Worm (Caenorhabditis elegans) whole organism, L1 larva: ENCODE results near the gene cutl-28.
A peak's percentile ranks its signal among the peaks of the same experiment; 100 is the strongest.

ENCODE experiments used
- C04F5.9 ChIP-seq: sonication (generic microtip); optimal IDR thresholded peaks from 2 replicates; lab custom pipeline; 2016; ENCODE audit warnings: missing genetic modification characterization, missing compliant biosample characterization
- F16B12.6 ChIP-seq: fragments of 150-350 bp; optimal IDR thresholded peaks from 2 replicates; lab custom pipeline; 2014; ENCODE audit warnings: missing biosample characterization, missing genetic modification characterization
- alr-1 ChIP-seq: fragments of 200-800 bp; sonication (Bioruptor generic); optimal IDR thresholded peaks from 2 replicates; lab custom pipeline; 2018; ENCODE audit warnings: borderline replicate concordance, mild to moderate bottlenecking, missing genetic modification characterization, missing compliant biosample characterization
- aly-2 ChIP-seq: fragments of 150-350 bp; optimal IDR thresholded peaks from 2 replicates; lab custom pipeline; 2014; ENCODE audit warnings: missing biosample characterization, missing genetic modification characterization
- ama-1 ChIP-seq: fragments of 150-350 bp; optimal IDR thresholded peaks from 2 replicates; lab custom pipeline; 2014
- ceh-8 ChIP-seq: fragments of 200-800 bp; sonication (Bioruptor generic); optimal IDR thresholded peaks from 2 replicates; lab custom pipeline; 2018; ENCODE audit warnings: mild to moderate bottlenecking, missing genetic modification characterization, moderate library complexity, missing compliant biosample characterization
- ceh-90 ChIP-seq: sonication (generic microtip); optimal IDR thresholded peaks from 2 replicates; lab custom pipeline; 2016; ENCODE audit warnings: missing genetic modification characterization, missing compliant biosample characterization
- efl-1 ChIP-seq, 4 experiments: fragments of 150-350 bp; optimal IDR thresholded peaks in 3 of 4; peaks in 1 of 4; 1 replicate in 1 of 4; 2 replicates in 3 of 4; lab custom pipeline; 2014; ENCODE audit warnings: missing biosample characterization in 2 of 4, missing genetic modification characterization in 2 of 4, missing genetic modification reagents in 2 of 4
- efl-3 ChIP-seq: fragments of 200-800 bp; sonication (Bioruptor generic); optimal IDR thresholded peaks from 2 replicates; lab custom pipeline; 2018; ENCODE audit warnings: mild to moderate bottlenecking, missing genetic modification characterization, missing compliant biosample characterization
- egl-13 ChIP-seq: sonication (generic microtip); optimal IDR thresholded peaks from 2 replicates; lab custom pipeline; 2016; ENCODE audit warnings: missing genotype, missing genetic modification reagents, missing genetic modification characterization, missing compliant biosample characterization
- ets-5 ChIP-seq: fragments of 200-800 bp; sonication (Bioruptor generic); IDR thresholded peaks from 2 replicates; pipeline ENCODE4 v1.3.6; 2022; ENCODE audit warnings: missing genetic modification characterization, missing compliant biosample characterization
- fkh-10 ChIP-seq: sonication (generic microtip); optimal IDR thresholded peaks from 2 replicates; lab custom pipeline; 2017; ENCODE audit warnings: missing biosample characterization, missing genetic modification reagents, missing genetic modification characterization
- hlh-17 ChIP-seq: fragments of 200-800 bp; sonication (Bioruptor generic); optimal IDR thresholded peaks from 2 replicates; lab custom pipeline; 2018; ENCODE audit warnings: missing genetic modification characterization, mild to moderate bottlenecking, missing compliant biosample characterization, moderate library complexity, borderline replicate concordance
- hlh-4 ChIP-seq: sonication (generic microtip); optimal IDR thresholded peaks from 2 replicates; lab custom pipeline; 2016; ENCODE audit warnings: mild to moderate bottlenecking, missing genetic modification characterization, missing compliant biosample characterization
- hpl-2 ChIP-seq: fragments of 150-350 bp; optimal IDR thresholded peaks from 2 replicates; lab custom pipeline; 2014; ENCODE audit warnings: missing biosample characterization, missing genetic modification reagents, missing genetic modification characterization
- isw-1 ChIP-seq: fragments of 200-800 bp; sonication (Bioruptor generic); IDR thresholded peaks from 2 replicates; pipeline ENCODE4 v1.3.6; 2022; ENCODE audit warnings: missing genetic modification characterization, missing compliant biosample characterization
- lin-14 ChIP-seq: fragments of 200-800 bp; sonication (Bioruptor generic); optimal IDR thresholded peaks from 2 replicates; lab custom pipeline; 2018; ENCODE audit warnings: mild to moderate bottlenecking, missing genetic modification characterization, moderate library complexity, missing compliant biosample characterization
- mdl-1 ChIP-seq, 2 experiments: fragments of 150-350 bp; optimal IDR thresholded peaks; 2 replicates each; lab custom pipeline; 2014 to 2017; ENCODE audit warnings: missing biosample characterization in 2 of 2, missing genetic modification characterization in 2 of 2, inconsistent platforms in 1 of 2
- nhr-12 ChIP-seq: sonication (generic microtip); optimal IDR thresholded peaks from 2 replicates; lab custom pipeline; 2017; ENCODE audit warnings: missing biosample characterization, missing genetic modification characterization
- nhr-19 ChIP-seq: fragments of 200-800 bp; sonication (Bioruptor generic); conservative IDR thresholded peaks from 2 replicates; pipeline ENCODE4 v1.3.6; 2022; ENCODE audit warnings: missing genetic modification characterization, missing compliant biosample characterization
- nhr-20 ChIP-seq: sonication (generic microtip); optimal IDR thresholded peaks from 2 replicates; lab custom pipeline; 2016; ENCODE audit warnings: mild to moderate bottlenecking, missing genetic modification characterization, missing compliant biosample characterization
- nhr-76 ChIP-seq: sonication (generic microtip); optimal IDR thresholded peaks from 2 replicates; lab custom pipeline; 2017; ENCODE audit warnings: missing biosample characterization, missing genetic modification characterization
- nhr-84 ChIP-seq: sonication (generic microtip); optimal IDR thresholded peaks from 2 replicates; lab custom pipeline; 2017; ENCODE audit warnings: missing biosample characterization, missing genetic modification characterization
- pax-3 ChIP-seq: fragments of 200-800 bp; sonication (Bioruptor generic); optimal IDR thresholded peaks from 2 replicates; lab custom pipeline; 2018; ENCODE audit warnings: mild to moderate bottlenecking, missing genetic modification characterization, moderate library complexity, missing compliant biosample characterization
- pqm-1 ChIP-seq: sonication (generic microtip); optimal IDR thresholded peaks from 3 replicates; lab custom pipeline; 2017; ENCODE audit warnings: missing biosample characterization, missing genetic modification characterization
- skn-1 ChIP-seq: fragments of 150-350 bp; optimal IDR thresholded peaks from 2 replicates; lab custom pipeline; 2014; ENCODE audit warnings: missing biosample characterization, missing genetic modification characterization
- snu-23 ChIP-seq: sonication (generic microtip); optimal IDR thresholded peaks from 2 replicates; lab custom pipeline; 2016; ENCODE audit warnings: missing genetic modification characterization, missing compliant biosample characterization
- sox-4 ChIP-seq: sonication (generic microtip); optimal IDR thresholded peaks from 2 replicates; lab custom pipeline; 2016; ENCODE audit warnings: missing genetic modification characterization, missing compliant biosample characterization
- tbx-2 ChIP-seq: sonication (generic microtip); optimal IDR thresholded peaks from 2 replicates; lab custom pipeline; 2016; ENCODE audit warnings: missing genetic modification characterization, missing compliant biosample characterization
- unc-130 ChIP-seq: fragments of 150-350 bp; optimal IDR thresholded peaks from 2 replicates; lab custom pipeline; 2017; ENCODE audit warnings: missing biosample characterization, missing genetic modification characterization, inconsistent platforms
- vab-15 ChIP-seq: sonication (generic microtip); optimal IDR thresholded peaks from 2 replicates; lab custom pipeline; 2017; ENCODE audit warnings: missing genotype, mild to moderate bottlenecking, missing genetic modification characterization, missing compliant biosample characterization
- ztf-11 ChIP-seq, 2 experiments: sonication (generic microtip); optimal IDR thresholded peaks; 2 replicates each; lab custom pipeline; 2016 to 2017; ENCODE audit warnings: missing genetic modification characterization in 2 of 2, missing biosample characterization in 1 of 2, missing compliant biosample characterization in 1 of 2
- ztf-4 ChIP-seq: fragments of 150-350 bp; optimal IDR thresholded peaks from 2 replicates; lab custom pipeline; 2014; ENCODE audit warnings: missing biosample characterization, missing genetic modification characterization

Gene cutl-28

ce11 chrIV:684748-685147 lies 451 bp downstream of the cutl-28 start:
- no peak for TF ChIP-seq nhr-84 (tag; lab: Kevin White, UChicago)
- no peak for TF ChIP-seq nhr-76 (tag; lab: Kevin White, UChicago)
- no peak for TF ChIP-seq mdl-1 (tag; optimal IDR thresholded peaks at IDR 0.05; lab: Kevin White, UChicago)
- no peak for TF ChIP-seq ets-5 (GFP tag; lab: Robert Waterston, UW)

DNA sequence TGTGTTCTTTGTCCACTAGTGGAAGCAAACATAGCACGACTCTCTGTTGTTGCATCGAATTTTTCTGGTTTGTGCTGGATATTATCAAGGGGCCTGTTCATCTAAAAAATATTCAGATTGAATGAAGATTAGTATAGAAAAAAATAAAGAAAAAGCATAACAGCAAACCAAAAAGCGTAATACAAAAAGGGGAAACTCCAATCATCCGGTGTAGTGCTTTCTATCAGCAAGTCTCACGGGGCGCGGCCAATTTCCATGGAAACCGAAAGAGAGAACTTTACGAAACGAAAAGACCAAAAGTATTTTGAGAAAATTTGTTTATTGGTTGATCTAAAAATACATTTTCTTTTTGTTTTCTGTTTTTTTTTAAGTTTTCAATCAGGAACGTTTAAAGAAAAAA lies 14.0 kb downstream of the cutl-28 start, which contains the start of gene Y55F3C.17:
Gene Y55F3C.17 (minus strand): TSS at position 101 of the 400 bp plus-strand sequence.
- TF ChIP-seq egl-13 (tag; lab: Kevin White, UChicago) (no peak), hlh-4 (tag; lab: Kevin White, UChicago) (no peak), alr-1 (tag; lab: Kevin White, UChicago) (no peak), tbx-2 (tag; lab: Kevin White, UChicago) (no peak), nhr-20 (no peak), snu-23 (GFP tag; lab: Kevin White, UChicago) (no peak), nhr-12 (tag; lab: Kevin White, UChicago) (no peak), vab-15 (tag; lab: Kevin White, UChicago) (no peak), mdl-1 (tag; optimal IDR thresholded peaks at IDR 0.05; lab: Kevin White, UChicago) (no peak), hlh-17 (GFP tag; lab: Kevin White, UChicago) (no peak), hpl-2 (no peak), C04F5.9 (no peak), lin-14 (no peak)

- no peak for TF ChIP-seq ztf-4 (tag; lab: Kevin White, UChicago)
- TF ChIP-seq ama-1 (lab: Kevin White, UChicago): no peak
- no peak for TF ChIP-seq egl-13 (tag; lab: Kevin White, UChicago)
- TF ChIP-seq efl-1 (optimal IDR thresholded peaks at IDR 0.05; lab: Kevin White, UChicago): no peak
- peak in 1 of 2 experiments; percentile 60 for TF ChIP-seq efl-1 (GFP tag; optimal IDR thresholded peaks at IDR 0.05 in 1 of 2; lab: Kevin White, UChicago)
These were observed 23.3 kb downstream of the cutl-28 start, which contains the start of gene cutl-26 for ce11 chrIV:707635-708034. Gene cutl-26, minus strand, starts transcription at chrIV:707735.

ce11 chrIV:715433-715832 lies 31.1 kb downstream of the cutl-28 start:
- TF ChIP-seq C04F5.9 (no peak), isw-1 (GFP tag; lab: Robert Waterston, UW) (no peak), ceh-90 (no peak), pqm-1 (no peak), fkh-10 (no peak), unc-130 (no peak), pax-3 (tag; lab: Kevin White, UChicago) (no peak), ztf-4 (tag; lab: Kevin White, UChicago) (no peak), ama-1 (lab: Kevin White, UChicago) (no peak), sox-4 (no peak)

ce11 chrIV:716323-716722 lies 32.0 kb downstream of the cutl-28 start, which contains the start of gene clec-164:
Gene clec-164, plus strand, starts transcription at chrIV:716623.
- no peak for TF ChIP-seq skn-1
- TF ChIP-seq efl-3 (GFP tag; lab: Kevin White, UChicago): no peak
- no peak for TF ChIP-seq egl-13 (tag; lab: Kevin White, UChicago)
- no peak for TF ChIP-seq F16B12.6
- no peak for TF ChIP-seq snu-23 (GFP tag; lab: Kevin White, UChicago)
- TF ChIP-seq ztf-11 (tag; optimal IDR thresholded peaks at IDR 0.05; lab: Kevin White, UChicago): no peak
- no peak for TF ChIP-seq nhr-84 (tag; lab: Kevin White, UChicago)
- TF ChIP-seq isw-1 (GFP tag; lab: Robert Waterston, UW): no peak
- TF ChIP-seq nhr-19 (GFP tag; lab: Robert Waterston, UW): no peak
- no peak for TF ChIP-seq aly-2
- TF ChIP-seq ceh-8 (GFP tag; lab: Kevin White, UChicago): no peak
